Worm (Caenorhabditis elegans): ENCODE data around the gene npr-31.

DNA sequence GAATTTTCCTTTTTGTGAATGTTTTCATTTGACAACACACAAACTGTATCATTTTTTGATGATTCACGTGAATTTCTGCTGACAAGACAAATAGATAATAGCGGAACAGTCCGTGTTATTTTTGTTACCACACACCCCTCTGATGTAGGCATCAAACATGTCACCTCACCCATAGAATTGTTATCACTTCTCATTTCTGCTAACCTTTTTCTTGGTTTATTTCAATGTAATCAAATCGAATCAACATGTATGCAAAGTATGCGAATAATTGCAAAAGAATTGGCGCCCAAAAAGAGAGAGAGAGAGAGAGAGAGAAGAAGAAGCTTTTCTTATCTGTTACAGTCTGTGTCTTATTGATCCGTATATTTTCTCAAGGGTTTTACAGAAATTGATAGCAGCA is 13.0 kb downstream of the npr-31 start:
- TF ChIP-seq unc-3 (GFP tag; conservative IDR thresholded peaks at IDR 0.05) (no peak), unc-3 (tag; optimal IDR thresholded peaks at IDR 0.05) (no peak), ama-1 (optimal IDR thresholded peaks at IDR 0.05) (no peak), fkh-10 (GFP tag; optimal IDR thresholded peaks at IDR 0.05) (no peak), nhr-232 (tag; optimal IDR thresholded peaks at IDR 0.05) (no peak), F13H6.1 (tag; optimal IDR thresholded peaks at IDR 0.05) (no peak), hlh-13 (GFP tag; optimal IDR thresholded peaks at IDR 0.05) (no peak), hlh-15 (tag; optimal IDR thresholded peaks at IDR 0.05) (no peak), dmd-4 (tag; optimal IDR thresholded peaks at IDR 0.05; ENCODE audit: borderline replicate concordance) (no peak), nhr-11 (tag; optimal IDR thresholded peaks at IDR 0.05) (no peak), ceh-48 (tag; optimal IDR thresholded peaks at IDR 0.05) (no peak), tbx-2 (tag; optimal IDR thresholded peaks at IDR 0.05) (no peak)

Measured in whole organism, late embryonic.